Worm (Caenorhabditis elegans): ENCODE data around the gene C48A7.16.

- no peak for TF ChIP-seq ZK546.5 (tag; optimal IDR thresholded peaks at IDR 0.05)
- TF ChIP-seq aly-2 (tag; optimal IDR thresholded peaks at IDR 0.05) = no peak
- no peak for TF ChIP-seq nhr-23 (tag; optimal IDR thresholded peaks at IDR 0.05)
- no peak for TF ChIP-seq zag-1 (tag; optimal IDR thresholded peaks at IDR 0.05)
- no peak for TF ChIP-seq nhr-77 (tag; optimal IDR thresholded peaks at IDR 0.05)
- TF ChIP-seq elt-1 (tag; optimal IDR thresholded peaks at IDR 0.05) = no peak
- no peak for TF ChIP-seq nhr-25 (tag; optimal IDR thresholded peaks at IDR 0.05)
- TF ChIP-seq lin-39 (tag; optimal IDR thresholded peaks at IDR 0.05) = no peak
Observed at ce11 chrIV:7420913-7421312, 15.6 kb downstream of the C48A7.16 start, which contains the start of gene srtx-1.
